Worm (Caenorhabditis elegans): ENCODE measurements around the gene T11F9.7.
A peak's percentile ranks its signal among the peaks of the same experiment; 100 is the strongest.

T11F9.7 gene

DNA sequence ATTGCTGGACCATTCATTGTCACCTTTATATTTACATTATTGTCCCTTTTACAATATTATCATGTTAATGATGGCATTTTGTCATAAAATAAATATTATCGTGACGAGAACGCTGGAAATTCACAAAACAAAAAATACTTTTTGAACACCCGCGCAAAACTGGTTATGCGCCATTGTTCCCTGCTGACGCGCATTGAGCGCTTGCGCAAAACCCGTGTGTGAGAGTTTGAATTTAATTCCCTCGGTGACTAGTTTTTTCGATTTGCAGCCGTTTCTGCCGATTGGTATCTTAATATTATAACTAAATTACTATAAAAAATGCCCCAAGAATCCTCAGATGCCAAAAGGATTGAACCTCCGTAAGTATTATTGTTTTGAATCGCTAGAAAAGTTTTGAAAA, 45.7 kb downstream of the T11F9.7 start, which contains the start of gene pafo-1 (continued):
- TF ChIP-seq ztf-18 (tag; optimal IDR thresholded peaks at IDR 0.05) (peak; percentile 99), dpl-1 (GFP tag; optimal IDR thresholded peaks at IDR 0.05) (peak; percentile 95), rcor-1 (GFP tag; IDR thresholded peaks at IDR 0.05) (peak; percentile 88), sea-2 (GFP tag; IDR thresholded peaks at IDR 0.05) (no peak), B0035.1 (tag; optimal IDR thresholded peaks at IDR 0.05) (peak; percentile 35), hlh-26 (GFP tag; conservative IDR thresholded peaks at IDR 0.05) (no peak), dpff-1 (tag; optimal IDR thresholded peaks at IDR 0.05) (no peak), Y53G8AR.9 (GFP tag; conservative IDR thresholded peaks at IDR 0.05) (peak; percentile 91), ceh-40 (GFP tag; IDR thresholded peaks at IDR 0.05) (no peak), K11D2.4 (GFP tag; IDR thresholded peaks at IDR 0.05) (peak; percentile 84), Y56A3A.18 (GFP tag; IDR thresholded peaks at IDR 0.05) (peak; percentile 82; the same call in 1 of the 2 replicates), F57C9.4 (tag; optimal IDR thresholded peaks at IDR 0.05) (no peak), bed-2 (GFP tag; IDR thresholded peaks at IDR 0.05) (no peak), lin-40 (tag; optimal IDR thresholded peaks at IDR 0.05) (peak; percentile 87), F33H1.4 (GFP tag; IDR thresholded peaks at IDR 0.05) (peak; percentile 74), B0019.2 (GFP tag; conservative IDR thresholded peaks at IDR 0.05) (no peak), nhr-27 (tag; optimal IDR thresholded peaks at IDR 0.05) (no peak), athp-1 (tag; optimal IDR thresholded peaks at IDR 0.05) (peak; percentile 21), lir-1 (GFP tag; conservative IDR thresholded peaks at IDR 0.05) (0 out of 2 replicates have a peak, but pooled peaks have one; percentile 42), F57A8.1 (GFP tag; optimal IDR thresholded peaks at IDR 0.05) (no peak), F37B4.10 (GFP tag; IDR thresholded peaks at IDR 0.05) (no peak), rec-8 (tag; optimal IDR thresholded peaks at IDR 0.05) (no peak), C06A6.2 (GFP tag; conservative IDR thresholded peaks at IDR 0.05) (peak; percentile 78), attf-6 (GFP tag; IDR thresholded peaks at IDR 0.05) (peak; percentile 54; the same call in 1 of the 2 replicates), ceh-91 (GFP tag; IDR thresholded peaks at IDR 0.05) (peak; percentile 35; the same call in 1 of the 2 replicates), F23B12.7 (tag; optimal IDR thresholded peaks at IDR 0.05; ENCODE audit: insufficient read depth) (peak; percentile 30), D2030.7 (GFP tag; IDR thresholded peaks at IDR 0.05) (peak; percentile 85), snpc-1.3 (tag; optimal IDR thresholded peaks at IDR 0.05; ENCODE audit: insufficient read depth) (peak; percentile 40), ztf-28 (GFP tag; IDR thresholded peaks at IDR 0.05) (no peak), ztf-26 (tag; optimal IDR thresholded peaks at IDR 0.05) (peak; percentile 69), T26A5.8 (tag; optimal IDR thresholded peaks at IDR 0.05) (no peak), F22D6.2 (tag; optimal IDR thresholded peaks at IDR 0.05) (peak; percentile 45), snpc-4 (GFP tag; optimal IDR thresholded peaks at IDR 0.05) (peak; percentile 41), snpc-4 (tag; optimal IDR thresholded peaks at IDR 0.05) (peak; percentile 40 to 85 (median 67)), Y67H2A.10 (GFP tag; conservative IDR thresholded peaks at IDR 0.05) (0 out of 2 replicates have a peak, but pooled peaks have one; percentile 12), snpc-1.1 (tag; optimal IDR thresholded peaks at IDR 0.05; ENCODE audit: insufficient read depth) (peak; percentile 47)

DNA sequence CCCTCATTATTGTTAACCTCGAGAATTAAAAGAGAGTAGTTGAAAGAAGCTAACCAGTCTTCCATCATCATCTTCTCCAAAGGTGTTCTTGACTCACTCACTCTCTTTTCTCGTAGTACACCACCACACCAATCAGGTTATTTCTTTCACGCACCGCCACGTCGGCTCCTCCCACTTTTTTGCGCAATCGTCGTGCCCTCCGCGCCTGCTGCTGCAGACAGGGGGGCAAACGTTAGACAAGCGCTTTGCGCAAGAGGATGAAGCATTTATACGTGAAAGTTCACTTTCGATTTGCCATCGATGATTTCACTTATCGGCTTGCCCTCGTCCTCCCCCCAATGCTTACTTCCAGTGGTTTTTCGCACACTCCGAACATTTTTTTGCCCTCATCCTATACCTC, 49.6 kb downstream of the T11F9.7 start:
- TF ChIP-seq nfyb-1 (GFP tag; IDR thresholded peaks at IDR 0.05) (no peak), zfh-2 (GFP tag; conservative IDR thresholded peaks at IDR 0.05) (peak; percentile 69)
